Worm (Caenorhabditis elegans): Measurements from ENCODE around the gene Y43F8B.7.
A peak's percentile ranks its signal among the peaks of the same experiment; 100 is the strongest.

Y43F8B.7 gene

DNA sequence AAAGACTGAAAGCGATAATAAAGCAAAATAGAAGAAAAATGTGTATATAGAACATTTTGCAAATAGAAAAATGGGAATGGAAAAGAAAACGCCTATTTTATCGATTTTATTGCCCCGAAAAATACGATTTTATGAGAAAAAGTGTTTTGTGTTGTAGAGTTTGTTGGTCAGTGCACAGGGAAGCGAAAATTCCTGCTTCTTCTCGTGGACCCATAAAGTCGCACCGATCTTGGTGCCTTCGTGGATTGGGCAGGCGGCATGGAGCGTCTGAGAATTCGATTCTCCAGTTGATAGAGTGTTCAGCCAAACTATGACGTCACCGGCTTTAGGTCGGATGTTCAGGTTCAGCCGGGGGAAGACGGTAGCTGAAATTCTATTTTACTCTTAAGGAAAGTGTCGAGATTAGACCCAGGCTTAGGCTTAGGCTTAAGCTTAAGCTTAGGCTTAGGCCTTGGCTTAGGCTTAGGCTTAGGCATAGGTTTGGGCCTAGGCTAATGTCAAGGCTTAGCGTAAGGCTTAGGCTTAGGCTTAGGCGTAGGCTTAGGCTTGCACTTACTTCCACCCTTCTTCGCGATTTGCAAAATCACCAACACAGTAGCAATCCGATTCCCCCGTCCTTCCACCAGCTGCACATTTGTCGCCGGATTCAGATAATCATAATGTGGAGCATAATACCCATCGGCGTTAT, 21.8 kb downstream of the Y43F8B.7 start, which contains the start of gene Y43F8B.19:
Y43F8B.19 (minus strand) TSS at position 51 of the 688 bp plus-strand sequence.
- TF ChIP-seq dao-5 (tag; optimal IDR thresholded peaks at IDR 0.05) (no peak), him-1 (tag; optimal IDR thresholded peaks at IDR 0.05) (no peak), W03F9.2 (tag; optimal IDR thresholded peaks at IDR 0.05) (no peak)

DNA sequence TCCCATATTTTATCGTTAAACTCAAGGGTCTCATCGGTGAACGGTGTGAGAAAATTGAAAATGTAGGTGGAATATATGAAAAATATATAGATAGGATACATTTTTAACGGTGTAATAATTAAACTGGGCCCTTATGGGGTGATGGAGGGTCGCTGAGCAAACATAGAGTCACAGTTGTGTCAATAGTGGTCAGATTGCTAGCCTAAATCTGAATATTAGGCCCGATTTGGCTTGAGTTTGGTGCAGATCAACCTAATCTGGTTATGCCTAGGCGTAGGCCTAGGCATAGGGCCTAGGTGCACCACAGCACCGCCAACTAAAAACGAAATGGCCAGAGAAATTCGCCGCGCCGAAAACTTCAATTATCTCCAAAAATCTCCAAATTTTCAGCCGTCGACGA, 23.0 kb downstream of the Y43F8B.7 start, which contains the start of gene phy-4:
phy-4 (minus strand) TSS at position 101 of the 400 bp plus-strand sequence.
- TF ChIP-seq him-1 (tag; optimal IDR thresholded peaks at IDR 0.05) (no peak), dao-5 (tag; optimal IDR thresholded peaks at IDR 0.05) (no peak), W03F9.2 (tag; optimal IDR thresholded peaks at IDR 0.05) (no peak)

DNA sequence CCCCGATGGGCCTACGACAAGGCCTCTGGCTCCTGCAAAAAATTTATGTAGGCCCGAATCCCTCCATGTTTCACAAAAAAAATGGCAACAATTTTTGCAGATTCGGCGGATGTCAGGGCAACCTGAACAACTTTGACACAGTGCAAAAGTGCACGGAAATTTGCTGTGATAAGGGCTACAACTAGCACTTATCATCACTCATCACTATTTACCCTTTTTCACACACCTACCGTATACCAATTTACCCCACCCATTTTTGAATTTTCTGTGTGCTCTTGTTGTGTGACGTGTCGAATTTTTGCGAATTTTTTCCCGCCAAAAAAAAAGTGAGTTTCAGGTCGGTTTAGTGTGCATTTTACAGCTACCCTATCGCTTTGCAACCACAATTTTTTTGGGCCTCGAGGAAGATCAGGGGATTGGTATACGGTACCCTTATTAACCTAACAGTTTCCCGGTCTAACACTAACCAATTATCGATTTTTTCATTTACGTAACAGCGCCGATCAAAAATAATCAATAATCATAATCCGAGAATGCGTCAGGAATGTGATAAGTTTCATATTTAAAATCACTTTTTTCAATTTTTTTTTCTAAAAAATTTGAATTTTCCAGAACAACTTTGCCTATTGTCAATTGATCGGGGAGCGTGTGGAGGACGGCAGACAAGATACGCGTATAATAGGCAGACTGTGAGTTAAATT, 28.1 kb downstream of the Y43F8B.7 start:
- no peak for TF ChIP-seq him-1 (tag; optimal IDR thresholded peaks at IDR 0.05)
- TF ChIP-seq W03F9.2 (tag; optimal IDR thresholded peaks at IDR 0.05): no peak
- TF ChIP-seq dao-5 (tag; optimal IDR thresholded peaks at IDR 0.05): no peak

DNA sequence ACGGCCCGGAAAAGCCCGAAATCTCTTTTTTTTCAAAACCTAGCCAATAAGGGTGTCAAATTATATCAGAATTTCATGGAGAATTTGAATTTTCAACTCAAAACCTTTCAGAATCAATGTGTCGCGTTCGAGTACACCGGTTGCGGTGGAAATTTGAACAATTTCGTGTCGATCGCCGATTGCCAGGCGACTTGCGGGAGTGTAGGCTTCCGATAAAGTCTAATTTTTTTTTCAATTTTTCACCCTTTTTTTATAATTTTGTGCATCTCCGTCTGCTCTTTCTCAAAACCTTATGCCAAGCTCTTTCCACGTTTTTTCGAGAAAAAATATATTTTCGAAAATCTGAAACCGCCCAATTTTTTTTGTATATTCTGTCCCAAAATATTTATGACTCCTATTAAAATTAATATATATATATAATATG, 29.0 kb downstream of the Y43F8B.7 start:
- no peak for TF ChIP-seq dao-5 (tag; optimal IDR thresholded peaks at IDR 0.05)
- TF ChIP-seq W03F9.2 (tag; optimal IDR thresholded peaks at IDR 0.05): no peak
- TF ChIP-seq him-1 (tag; optimal IDR thresholded peaks at IDR 0.05): no peak

DNA sequence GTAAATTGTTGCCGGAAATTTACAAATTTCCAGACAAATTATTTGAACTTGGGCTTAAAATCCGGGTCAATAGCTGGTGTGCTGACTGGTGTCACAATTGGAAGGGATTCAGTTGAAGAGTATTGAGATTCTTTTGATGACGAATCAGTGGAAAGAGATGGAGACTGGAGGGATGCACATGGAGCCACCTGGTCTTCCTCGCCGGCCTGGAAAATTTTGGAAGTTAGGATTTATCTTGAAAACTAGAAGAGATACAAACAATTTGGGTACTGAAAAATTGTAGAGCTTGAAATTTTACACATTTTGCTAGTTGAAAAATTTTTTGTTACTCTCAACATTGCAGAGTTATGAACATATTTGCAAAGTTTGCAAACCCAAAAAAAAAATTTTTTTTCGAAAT, 29.6 kb downstream of the Y43F8B.7 start:
- TF ChIP-seq W03F9.2 (tag; optimal IDR thresholded peaks at IDR 0.05): no peak
- no peak for TF ChIP-seq him-1 (tag; optimal IDR thresholded peaks at IDR 0.05)
- no peak for TF ChIP-seq dao-5 (tag; optimal IDR thresholded peaks at IDR 0.05)

DNA sequence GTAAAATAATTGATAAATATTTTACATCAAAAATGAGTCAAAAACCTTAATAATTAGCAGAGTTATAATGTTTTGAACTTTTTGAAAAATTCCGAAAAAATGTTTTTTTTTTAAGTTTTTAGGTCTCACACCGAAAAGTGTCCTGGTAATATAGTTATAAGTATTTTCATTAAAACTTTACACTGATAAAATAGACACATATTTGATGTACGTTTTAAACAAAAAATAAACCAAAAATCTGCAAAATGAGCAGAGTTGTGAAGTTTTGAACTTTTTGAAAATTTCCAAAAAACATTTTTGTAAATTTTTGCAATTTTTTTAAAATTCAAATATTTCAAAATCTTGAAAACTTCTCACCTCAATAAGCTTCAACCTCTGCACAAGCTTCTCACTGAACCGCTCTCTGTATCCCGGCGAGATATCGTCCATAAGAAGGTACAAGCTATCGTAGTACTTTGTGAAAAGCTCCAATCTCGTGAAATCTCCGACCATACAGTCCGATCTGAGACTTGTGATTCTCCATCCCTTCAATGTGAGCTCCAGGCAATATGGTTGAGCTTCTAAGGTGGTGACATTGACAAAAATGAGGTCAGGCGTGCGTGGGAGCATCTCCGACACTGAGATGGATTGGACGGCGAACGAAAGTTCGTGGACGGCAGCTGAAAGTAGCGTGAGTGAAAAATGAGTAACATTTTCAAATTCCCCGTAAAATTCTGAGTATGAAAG, 30.2 kb downstream of the Y43F8B.7 start:
- TF ChIP-seq W03F9.2 (tag; optimal IDR thresholded peaks at IDR 0.05) (no peak), dao-5 (tag; optimal IDR thresholded peaks at IDR 0.05) (no peak), him-1 (tag; optimal IDR thresholded peaks at IDR 0.05) (no peak)

DNA sequence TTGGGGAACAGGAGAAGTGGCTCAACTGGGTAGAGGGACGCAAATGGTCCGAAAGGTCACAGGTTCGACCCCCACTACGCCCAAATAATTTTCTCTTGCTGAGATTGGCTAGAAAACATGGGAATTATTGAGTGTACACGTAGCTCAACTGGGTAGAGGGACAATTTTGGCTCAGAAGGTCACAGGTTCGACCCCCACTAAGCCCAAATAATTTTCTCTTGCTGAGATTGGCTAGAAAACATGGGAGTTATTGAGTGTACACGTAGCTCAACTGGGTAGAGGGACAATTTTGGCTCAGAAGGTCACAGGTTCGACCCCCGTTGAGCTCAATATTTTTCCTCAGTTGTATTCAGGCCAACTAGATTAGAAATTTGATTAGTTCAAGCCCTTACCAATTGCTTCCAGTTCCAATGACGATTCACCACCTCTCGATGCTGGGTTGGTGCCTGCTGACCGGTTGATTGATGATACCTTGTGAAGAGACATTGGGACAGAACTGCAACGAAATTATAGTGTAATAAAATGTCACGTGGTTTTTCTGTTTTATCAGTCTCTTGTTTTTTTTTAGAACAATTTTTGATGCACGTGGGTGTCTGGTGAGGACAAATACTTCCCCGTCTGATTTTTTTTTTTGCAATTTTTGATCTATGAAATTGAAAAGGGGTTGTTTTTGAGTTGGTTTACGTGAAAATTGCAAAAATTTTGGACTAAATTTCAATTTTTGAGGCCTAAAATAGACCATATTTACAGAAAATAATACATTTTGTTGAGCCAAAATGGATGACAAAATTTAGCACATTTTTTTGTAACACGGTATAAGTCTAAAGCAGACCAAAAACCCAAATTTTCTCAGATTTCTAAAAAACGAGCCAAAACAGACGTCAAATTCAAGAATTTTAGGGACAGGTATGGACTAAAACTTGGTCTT, 31.1 kb downstream of the Y43F8B.7 start:
- TF ChIP-seq W03F9.2 (tag; optimal IDR thresholded peaks at IDR 0.05) (no peak), him-1 (tag; optimal IDR thresholded peaks at IDR 0.05) (no peak), dao-5 (tag; optimal IDR thresholded peaks at IDR 0.05) (no peak)

DNA sequence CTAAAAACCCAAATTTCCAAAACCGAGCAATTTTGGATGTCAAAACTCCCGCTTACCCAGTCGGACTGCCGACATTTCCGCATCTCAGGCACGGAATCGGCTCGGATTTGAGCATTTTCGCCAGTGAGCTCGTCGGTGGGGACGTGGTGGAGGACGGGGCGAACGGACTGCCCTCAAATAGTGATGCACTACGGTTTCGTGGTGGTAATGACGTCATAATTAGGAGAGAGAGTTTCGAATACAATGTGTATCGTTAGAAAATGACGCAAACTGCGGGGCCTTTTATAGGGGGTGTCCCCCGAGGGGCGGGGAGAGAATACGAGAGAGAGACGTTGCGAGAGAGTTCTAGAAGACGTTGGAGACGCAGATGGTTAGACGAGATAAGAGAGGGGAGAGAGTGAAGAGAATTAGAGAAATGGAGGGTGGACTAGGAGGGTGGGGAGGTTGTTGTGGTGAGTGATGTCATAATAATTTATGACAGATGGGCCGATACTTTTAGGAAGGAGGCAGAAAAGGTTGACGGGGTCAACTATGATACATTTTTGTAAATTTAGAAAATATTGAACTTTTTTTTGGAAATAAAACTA, 32.1 kb downstream of the Y43F8B.7 start:
- TF ChIP-seq W03F9.2 (tag; optimal IDR thresholded peaks at IDR 0.05) (peak; percentile 68), dao-5 (tag; optimal IDR thresholded peaks at IDR 0.05) (no peak), him-1 (tag; optimal IDR thresholded peaks at IDR 0.05) (peak; percentile 83)

DNA sequence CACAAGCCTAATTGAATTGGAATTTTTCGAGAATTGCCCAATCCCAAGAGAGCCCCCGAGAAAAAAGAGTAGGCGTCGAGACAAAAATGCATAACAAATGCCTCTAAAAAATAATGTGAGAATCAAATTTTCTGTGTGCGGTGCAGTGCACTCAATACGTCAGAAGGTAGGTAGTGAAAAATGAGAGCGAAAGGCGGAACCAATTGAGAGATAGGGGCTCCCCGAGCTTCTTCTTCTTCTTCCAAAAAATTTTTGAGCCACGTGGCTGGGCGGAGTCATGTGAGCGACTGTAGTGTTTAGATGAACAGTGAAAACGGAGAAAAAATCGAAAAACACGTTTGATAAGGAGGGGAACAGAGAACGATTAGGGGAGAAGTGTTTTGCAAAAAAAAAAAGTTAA, 34.0 kb downstream of the Y43F8B.7 start:
- TF ChIP-seq W03F9.2 (tag; optimal IDR thresholded peaks at IDR 0.05) (peak; percentile 43), dao-5 (tag; optimal IDR thresholded peaks at IDR 0.05) (no peak)

DNA sequence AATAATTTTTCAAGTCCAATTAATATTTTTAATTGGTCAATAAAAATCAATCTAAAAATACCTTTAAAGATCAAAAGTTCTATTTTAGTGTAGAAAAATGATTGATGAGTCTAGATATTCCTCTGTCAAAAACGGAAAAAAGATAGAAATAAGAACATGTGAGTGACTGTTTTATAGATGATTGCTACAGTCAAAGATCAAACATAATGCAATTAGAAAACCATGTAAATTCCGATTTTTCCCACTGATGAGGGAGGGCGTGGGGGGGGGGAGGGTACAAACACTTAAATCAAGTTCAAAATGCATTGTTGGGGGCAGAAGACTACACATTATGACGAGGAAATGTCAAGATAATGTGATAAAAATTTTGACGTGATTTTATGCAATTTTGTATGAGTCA, 35.6 kb downstream of the Y43F8B.7 start:
- TF ChIP-seq dao-5 (tag; optimal IDR thresholded peaks at IDR 0.05) (no peak), him-1 (tag; optimal IDR thresholded peaks at IDR 0.05) (no peak), W03F9.2 (tag; optimal IDR thresholded peaks at IDR 0.05) (no peak)

DNA sequence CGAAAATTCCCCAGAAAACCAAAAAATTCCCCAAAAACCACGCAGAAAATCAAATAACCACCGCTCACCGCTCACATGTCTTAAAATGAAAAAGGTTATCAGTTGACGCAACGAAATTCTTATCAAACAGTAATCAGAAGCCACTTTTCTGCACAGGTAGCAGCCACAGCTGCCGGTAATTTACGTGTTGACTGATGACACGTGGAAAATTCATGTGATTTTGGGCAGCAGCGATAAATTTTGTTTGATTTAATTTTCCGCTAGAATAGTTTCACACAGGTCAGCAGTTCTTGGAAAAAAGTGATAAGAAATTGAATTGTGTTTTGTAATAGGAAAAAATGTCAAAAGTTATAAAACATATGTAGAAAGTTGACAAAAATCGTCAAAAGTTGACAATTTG, 37.0 kb downstream of the Y43F8B.7 start:
- TF ChIP-seq dao-5 (tag; optimal IDR thresholded peaks at IDR 0.05) (no peak), W03F9.2 (tag; optimal IDR thresholded peaks at IDR 0.05) (no peak), him-1 (tag; optimal IDR thresholded peaks at IDR 0.05) (no peak)

DNA sequence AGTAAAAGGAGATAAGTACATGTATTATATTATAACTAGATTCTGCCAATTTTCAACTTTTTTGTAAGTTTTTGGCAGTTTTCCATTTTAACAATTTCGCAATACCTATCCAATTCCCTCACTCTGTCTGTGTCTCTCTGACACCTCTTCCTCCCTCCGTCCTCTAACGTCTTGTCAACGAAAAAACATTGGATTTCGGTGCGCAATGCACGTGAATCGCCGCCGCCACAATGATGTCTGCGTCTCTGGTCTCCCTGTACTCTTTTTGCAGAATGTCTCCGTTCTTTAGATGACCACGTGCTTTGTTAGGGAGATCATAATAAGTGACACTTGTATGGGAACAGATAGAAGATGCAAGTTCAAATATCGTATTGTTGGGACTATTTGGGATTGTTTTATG, 38.6 kb downstream of the Y43F8B.7 start:
- peak; percentile 74 for TF ChIP-seq him-1 (tag; optimal IDR thresholded peaks at IDR 0.05)
- TF ChIP-seq dao-5 (tag; optimal IDR thresholded peaks at IDR 0.05): no peak
- TF ChIP-seq W03F9.2 (tag; optimal IDR thresholded peaks at IDR 0.05): peak; percentile 87

DNA sequence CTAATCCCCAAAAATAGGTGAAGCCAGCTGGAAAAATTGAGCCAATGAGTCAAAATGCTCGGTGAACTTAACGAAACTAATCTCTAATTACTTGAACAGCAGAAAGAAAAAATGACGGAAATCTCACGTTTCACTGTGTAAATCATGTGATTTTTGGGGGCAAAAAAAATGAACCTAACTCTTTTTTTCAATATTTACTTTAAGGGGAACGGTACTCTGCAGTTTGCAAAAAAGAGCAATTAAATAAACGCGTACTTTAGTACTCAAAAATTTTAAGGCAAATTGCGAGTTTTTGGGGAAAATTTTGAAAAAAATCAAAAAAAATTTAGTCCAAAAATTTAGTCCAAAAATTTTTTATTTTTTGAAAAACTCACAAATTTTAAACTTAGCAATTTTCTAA, 40.5 kb downstream of the Y43F8B.7 start:
- TF ChIP-seq W03F9.2 (tag; optimal IDR thresholded peaks at IDR 0.05) (no peak), dao-5 (tag; optimal IDR thresholded peaks at IDR 0.05) (no peak), him-1 (tag; optimal IDR thresholded peaks at IDR 0.05) (no peak)
